Fruit fly (Drosophila melanogaster) whole organism, embryonic: ENCODE measurements around the gene Pex7.

Experiments
- Atf3 ChIP-seq: fragments of 200-800 bp; sonication (Bioruptor generic); optimal IDR thresholded peaks from 3 replicates; lab custom pipeline; 2016; ENCODE audit warnings: missing biosample characterization, missing genetic modification characterization
- Atf6 ChIP-seq: fragments of 200-800 bp; sonication (Bioruptor generic); IDR thresholded peaks from 2 replicates; pipeline ENCODE4 v1.3.6; 2022; ENCODE audit warnings: missing biosample characterization, missing genetic modification characterization
- CG10565 ChIP-seq: fragments of 200-800 bp; sonication (Bioruptor generic); optimal IDR thresholded peaks from 3 replicates; lab custom pipeline; 2016; ENCODE audit warnings: missing biosample characterization, mild to moderate bottlenecking, missing genetic modification characterization
- CG11398 ChIP-seq: fragments of 200-800 bp; sonication (Bioruptor generic); optimal IDR thresholded peaks from 2 replicates; lab custom pipeline; 2016; ENCODE audit warnings: missing biosample characterization, missing genetic modification characterization
- CG11696 ChIP-seq: fragments of 200-800 bp; sonication (Bioruptor generic); IDR thresholded peaks from 2 replicates; pipeline ENCODE4 v1.3.6; 2022; ENCODE audit warnings: missing biosample characterization, missing genetic modification characterization
- CG12071 ChIP-seq: fragments of 200-800 bp; sonication (Bioruptor generic); optimal IDR thresholded peaks from 3 replicates; lab custom pipeline; 2018; ENCODE audit warnings: missing biosample characterization, mild to moderate bottlenecking, missing genetic modification characterization
- CG12104 ChIP-seq: fragments of 200-800 bp; sonication (Bioruptor generic); optimal IDR thresholded peaks from 3 replicates; lab custom pipeline; 2016; ENCODE audit warnings: missing biosample characterization, missing genetic modification characterization
- CG12299 ChIP-seq: fragments of 200-800 bp; sonication (Bioruptor generic); optimal IDR thresholded peaks from 2 replicates; lab custom pipeline; 2018; ENCODE audit warnings: missing biosample characterization, mild to moderate bottlenecking, missing genetic modification characterization
- CG12391 ChIP-seq: fragments of 200-800 bp; sonication (Bioruptor generic); optimal IDR thresholded peaks from 3 replicates; lab custom pipeline; 2018; ENCODE audit warnings: missing biosample characterization, mild to moderate bottlenecking, missing genetic modification characterization, moderate library complexity
- CG12769 ChIP-seq: fragments of 200-800 bp; sonication (Bioruptor generic); optimal IDR thresholded peaks from 2 replicates; lab custom pipeline; 2019; ENCODE audit warnings: missing biosample characterization, mild to moderate bottlenecking, missing genetic modification characterization, moderate library complexity
- CG14014 ChIP-seq: fragments of 200-800 bp; sonication (Bioruptor generic); IDR thresholded peaks from 2 replicates; pipeline ENCODE4 v1.3.6; 2022; ENCODE audit warnings: missing biosample characterization, missing genetic modification characterization
- CG2120 ChIP-seq: fragments of 200-800 bp; sonication (Bioruptor generic); optimal IDR thresholded peaks from 3 replicates; lab custom pipeline; 2016; ENCODE audit warnings: missing biosample characterization, missing genetic modification characterization
- CG31388 ChIP-seq: fragments of 200-800 bp; sonication (Bioruptor generic); optimal IDR thresholded peaks from 2 replicates; lab custom pipeline; 2016; ENCODE audit warnings: missing biosample characterization, missing genetic modification characterization
- CG32532 ChIP-seq: fragments of 200-800 bp; sonication (Bioruptor generic); IDR thresholded peaks from 2 replicates; pipeline ENCODE4 v1.3.6; 2022; ENCODE audit warnings: missing biosample characterization, missing genetic modification characterization
- CG3281 ChIP-seq: fragments of 200-800 bp; sonication (Bioruptor generic); optimal IDR thresholded peaks from 3 replicates; lab custom pipeline; 2017; ENCODE audit warnings: missing biosample characterization, mild to moderate bottlenecking, missing genetic modification characterization
- CG3995 ChIP-seq: fragments of 200-800 bp; sonication (Bioruptor generic); optimal IDR thresholded peaks from 3 replicates; lab custom pipeline; 2016; ENCODE audit warnings: missing biosample characterization, missing genetic modification characterization
- CG43689 ChIP-seq: fragments of 200-800 bp; sonication (Bioruptor generic); IDR thresholded peaks from 2 replicates; pipeline ENCODE4 v1.3.6; 2022; ENCODE audit warnings: missing biosample characterization, missing genetic modification characterization
- CG6175 ChIP-seq: fragments of 200-800 bp; sonication (Bioruptor generic); IDR thresholded peaks from 3 replicates; pipeline ENCODE4 v1.3.6; 2022; ENCODE audit warnings: missing biosample characterization, missing genetic modification characterization
- CG7963 ChIP-seq: fragments of 200-800 bp; sonication (Bioruptor generic); IDR thresholded peaks from 3 replicates; pipeline ENCODE4 v1.3.6; 2022; ENCODE audit warnings: missing biosample characterization, missing genetic modification characterization; ENCODE audit not compliant: partially characterized antibody
- Dbx ChIP-seq: fragments of 200-800 bp; sonication (Bioruptor generic); IDR thresholded peaks from 3 replicates; pipeline ENCODE4 v1.3.6; 2022; ENCODE audit warnings: missing biosample characterization, missing genetic modification characterization
- Dll ChIP-seq: fragments of 200-800 bp; sonication (Bioruptor generic); IDR thresholded peaks from 4 replicates; pipeline ENCODE4 v1.3.6; 2022; ENCODE audit warnings: missing biosample characterization, missing genetic modification characterization; ENCODE audit not compliant: partially characterized antibody
- Ets65A ChIP-seq: fragments of 200-800 bp; sonication (Bioruptor generic); peaks from one replicate; lab custom pipeline; 2016; ENCODE audit warnings: missing biosample characterization, missing genetic modification characterization
- Fer2 ChIP-seq: fragments of 200-800 bp; sonication (Bioruptor generic); optimal IDR thresholded peaks from 2 replicates; lab custom pipeline; 2018; ENCODE audit warnings: missing biosample characterization, mild to moderate bottlenecking, missing genetic modification characterization, moderate library complexity
- HLH54F ChIP-seq: fragments of 200-800 bp; sonication (Bioruptor generic); optimal IDR thresholded peaks from 3 replicates; lab custom pipeline; 2016; ENCODE audit warnings: missing biosample characterization, missing genetic modification characterization
- Hmr ChIP-seq: fragments of 200-800 bp; sonication (Bioruptor generic); optimal IDR thresholded peaks from 3 replicates; lab custom pipeline; 2017; ENCODE audit warnings: mild to moderate bottlenecking, missing biosample characterization, missing genetic modification reagents, missing genetic modification characterization
- Lpt ChIP-seq: fragments of >200 bp; optimal IDR thresholded peaks from 2 replicates; lab custom pipeline; 2018; ENCODE audit warnings: missing biosample characterization, missing genetic modification characterization
- Med ChIP-seq: fragments of 200-800 bp; sonication (Bioruptor generic); peaks from one replicate; lab custom pipeline; 2016; ENCODE audit warnings: missing biosample characterization, missing genetic modification characterization, mild to moderate bottlenecking, inconsistent platforms, moderate library complexity
- NC2β ChIP-seq: fragments of 200-800 bp; sonication (Bioruptor generic); optimal IDR thresholded peaks from 2 replicates; lab custom pipeline; 2016; ENCODE audit warnings: missing biosample characterization, missing genetic modification characterization
- NFAT ChIP-seq: fragments of 200-800 bp; sonication (Bioruptor generic); IDR thresholded peaks from 2 replicates; pipeline ENCODE4 v1.3.6; 2022; ENCODE audit warnings: missing biosample characterization, missing genetic modification characterization
- al ChIP-seq: fragments of 200-800 bp; sonication (Bioruptor generic); IDR thresholded peaks from 2 replicates; pipeline ENCODE4 v1.3.6; 2022; ENCODE audit warnings: missing biosample characterization, missing genetic modification characterization
- caup ChIP-seq: fragments of 200-800 bp; sonication (Bioruptor generic); optimal IDR thresholded peaks from 3 replicates; lab custom pipeline; 2017; ENCODE audit warnings: missing biosample characterization, mild to moderate bottlenecking, missing genetic modification characterization, moderate library complexity; ENCODE audit not compliant: severe bottlenecking
- chinmo ChIP-seq: fragments of 200-800 bp; sonication (Bioruptor generic); IDR thresholded peaks from 4 replicates; pipeline ENCODE4 v1.3.6; 2022; ENCODE audit warnings: missing biosample characterization, missing genetic modification characterization; ENCODE audit not compliant: partially characterized antibody
- chm ChIP-seq: fragments of 200-800 bp; sonication (Bioruptor generic); IDR thresholded peaks from 2 replicates; pipeline ENCODE4 v1.3.6; 2022; ENCODE audit warnings: missing biosample characterization, missing genetic modification characterization
- chn ChIP-seq: fragments of 200-800 bp; sonication (Bioruptor generic); optimal IDR thresholded peaks from 2 replicates; lab custom pipeline; 2016; ENCODE audit warnings: missing biosample characterization, missing genetic modification characterization
- corto ChIP-seq: fragments of 200-800 bp; sonication (Bioruptor generic); optimal IDR thresholded peaks from 2 replicates; lab custom pipeline; 2016; ENCODE audit warnings: missing biosample characterization, mild to moderate bottlenecking, missing genetic modification characterization, moderate library complexity
- croc ChIP-seq: fragments of 200-800 bp; sonication (Bioruptor generic); conservative IDR thresholded peaks from 3 replicates; pipeline ENCODE4 v1.3.6; 2022; ENCODE audit warnings: missing biosample characterization, missing genetic modification characterization
- crol ChIP-seq: fragments of 200-800 bp; sonication (Bioruptor generic); IDR thresholded peaks from 2 replicates; pipeline ENCODE4 v1.3.6; 2022; ENCODE audit warnings: missing biosample characterization, missing genetic modification characterization
- kay ChIP-seq: fragments of 200-800 bp; sonication (Bioruptor generic); optimal IDR thresholded peaks from 2 replicates; lab custom pipeline; 2016; ENCODE audit warnings: missing biosample characterization, missing genetic modification characterization
- lab ChIP-seq: fragments of 200-800 bp; sonication (Bioruptor generic); optimal IDR thresholded peaks from 3 replicates; lab custom pipeline; 2017; ENCODE audit warnings: missing biosample characterization, missing genetic modification characterization, mild to moderate bottlenecking, moderate library complexity, missing genetic modification reagents
- odd ChIP-seq: fragments of 200-800 bp; sonication (Bioruptor generic); optimal IDR thresholded peaks from 2 replicates; lab custom pipeline; 2017; ENCODE audit warnings: missing biosample characterization, mild to moderate bottlenecking, missing genetic modification characterization
- otp ChIP-seq: fragments of 200-800 bp; sonication (Bioruptor generic); IDR thresholded peaks from 3 replicates; pipeline ENCODE4, ENCODE4 v1.3.6; 2022; ENCODE audit warnings: missing biosample characterization, missing genetic modification characterization
- pb ChIP-seq: fragments of 200-800 bp; sonication (Bioruptor generic); optimal IDR thresholded peaks from 3 replicates; lab custom pipeline; 2016; ENCODE audit warnings: missing biosample characterization, missing genetic modification characterization
- row ChIP-seq: fragments of 200-800 bp; sonication (Bioruptor generic); IDR thresholded peaks from 3 replicates; pipeline ENCODE4 v1.3.6; 2022; ENCODE audit warnings: missing biosample characterization, missing genetic modification characterization
- sd ChIP-seq: fragments of 200-800 bp; sonication (Bioruptor generic); optimal IDR thresholded peaks from 3 replicates; lab custom pipeline; 2018; ENCODE audit warnings: missing biosample characterization, mild to moderate bottlenecking, missing genetic modification characterization, moderate library complexity
- slbo ChIP-seq: fragments of 200-800 bp; sonication (Bioruptor generic); IDR thresholded peaks from 2 replicates; pipeline ENCODE4 v1.3.6; 2022; ENCODE audit warnings: missing biosample characterization, missing genetic modification characterization
- wek ChIP-seq: fragments of 200-800 bp; sonication (Bioruptor generic); optimal IDR thresholded peaks from 3 replicates; lab custom pipeline; 2018; ENCODE audit warnings: missing biosample characterization, mild to moderate bottlenecking, missing genetic modification characterization, moderate library complexity

The Pex7 gene

dm6 chr3L:8684419-8685081, 37.6 kb downstream of the Pex7 start:
- TF ChIP-seq otp (GFP tag; lab: Robert Waterston, UW) (0 out of 3 replicates have a peak, but pooled peaks have one; percentile 41), Atf6 (GFP tag; lab: Robert Waterston, UW) (0 out of 2 replicates have a peak, but pooled peaks have one; percentile 20), CG12299 (tag; lab: Kevin White, UChicago) (no peak), CG11696 (GFP tag; lab: Robert Waterston, UW) (peak; percentile 9; the same call in 1 of the 2 replicates), odd (GFP tag; lab: Kevin White, UChicago) (no peak), Fer2 (tag; lab: Kevin White, UChicago) (no peak), chn (no peak), sd (tag; lab: Kevin White, UChicago) (peak; percentile 42), Dbx (GFP tag; lab: Robert Waterston, UW) (0 out of 3 replicates have a peak, but pooled peaks have one; percentile 41), Hmr (GFP tag; lab: Kevin White, UChicago) (peak; percentile 7), slbo (GFP tag; lab: Robert Waterston, UW) (0 out of 2 replicates have a peak, but pooled peaks have one; percentile 15), croc (GFP tag; lab: Robert Waterston, UW) (no peak), NC2β (GFP tag; lab: Kevin White, UChicago) (no peak), CG3995 (GFP tag; lab: Kevin White, UChicago) (no peak), crol (peak; percentile 76), wek (GFP tag; lab: Kevin White, UChicago) (no peak), Ets65A (GFP tag; lab: Kevin White, UChicago) (peak; percentile 24), CG3281 (GFP tag; lab: Kevin White, UChicago) (no peak), CG12391 (tag; lab: Kevin White, UChicago) (peak; percentile 7), caup (GFP tag; lab: Kevin White, UChicago) (peak; percentile 30), CG11398 (GFP tag; lab: Kevin White, UChicago) (no peak), pb (GFP tag; lab: Kevin White, UChicago) (no peak), CG14014 (GFP tag; lab: Robert Waterston, UW) (peak; percentile 38; the same call in 1 of the 2 replicates), chinmo (GFP tag; lab: Robert Waterston, UW) (0 out of 4 replicates have a peak, but pooled peaks have one; percentile 73), HLH54F (GFP tag; lab: Kevin White, UChicago) (no peak), row (GFP tag; lab: Robert Waterston, UW) (0 out of 3 replicates have a peak, but pooled peaks have one; percentile 5), CG10565 (no peak), CG12071 (GFP tag; lab: Kevin White, UChicago) (peak; percentile 1), CG6175 (GFP tag; lab: Robert Waterston, UW) (peak; percentile 66; the same call in 2 of the 3 replicates), CG2120 (GFP tag; lab: Kevin White, UChicago) (peak; percentile 19), CG12769 (peak; percentile 29), NFAT (peak; percentile 50; the same call in 1 of the 2 replicates), lab (GFP tag; lab: Kevin White, UChicago) (peak; percentile 0)

dm6 chr3L:8686646-8687045, 39.7 kb downstream of the Pex7 start:
- peak; percentile 49 for TF ChIP-seq Med (GFP tag; lab: Kevin White, UChicago)
- no peak for TF ChIP-seq CG31388 (GFP tag; lab: Kevin White, UChicago)
- peak; percentile 17 for TF ChIP-seq sd (tag; lab: Kevin White, UChicago)

- TF ChIP-seq Dll (0 out of 4 replicates have a peak, but pooled peaks have one; percentile 19), CG3281 (GFP tag; lab: Kevin White, UChicago) (no peak), Lpt (GFP tag; lab: Kevin White, UChicago) (no peak), CG12104 (no peak), Atf3 (GFP tag; lab: Kevin White, UChicago) (no peak), corto (GFP tag; lab: Kevin White, UChicago) (no peak), CG7963 (GFP tag; lab: Robert Waterston, UW) (no peak), al (no peak), kay (GFP tag; lab: Kevin White, UChicago) (no peak), chm (GFP tag; lab: Robert Waterston, UW) (0 out of 2 replicates have a peak, but pooled peaks have one; percentile 32), CG32532 (peak; percentile 5; the same call in 1 of the 2 replicates), CG43689 (GFP tag; lab: Robert Waterston, UW) (0 out of 2 replicates have a peak, but pooled peaks have one; percentile 6)
Observed at dm6 chr3L:8688694-8689291, 41.8 kb downstream of the Pex7 start.
